Worm (Caenorhabditis elegans) whole organism, young adult: Measurements from ENCODE around the gene Y46E12A.5.

Source experiments
- B0035.1 ChIP-seq: sonication (generic microtip); optimal IDR thresholded peaks from 2 replicates; lab custom pipeline; 2016; ENCODE audit warnings: missing genetic modification characterization, mild to moderate bottlenecking, missing compliant biosample characterization, missing genotype, missing genetic modification reagents
- B0261.1 ChIP-seq: sonication (generic microtip); optimal IDR thresholded peaks from 2 replicates; lab custom pipeline; 2016; ENCODE audit warnings: mild to moderate bottlenecking, missing genetic modification characterization, moderate library complexity, missing compliant biosample characterization
- B0336.3 ChIP-seq: fragments of 200-800 bp; sonication (Bioruptor generic); IDR thresholded peaks from 2 replicates; pipeline ENCODE4 v1.3.6; 2022; ENCODE audit warnings: missing genetic modification characterization, missing compliant biosample characterization
- F10E7.11 ChIP-seq: sonication (generic microtip); optimal IDR thresholded peaks from 2 replicates; lab custom pipeline; 2017; ENCODE audit warnings: mild to moderate bottlenecking, missing genetic modification characterization, moderate library complexity, missing compliant biosample characterization
- F33H1.4 ChIP-seq: fragments of 200-800 bp; sonication (Bioruptor generic); IDR thresholded peaks from 2 replicates; pipeline ENCODE4 v1.3.6; 2022; ENCODE audit warnings: missing genetic modification reagents, missing genetic modification characterization, missing compliant biosample characterization
- F49E8.2 ChIP-seq: sonication (generic microtip); optimal IDR thresholded peaks from 3 replicates; lab custom pipeline; 2017; ENCODE audit warnings: missing genetic modification characterization, mild to moderate bottlenecking, missing compliant biosample characterization, antibody characterized with exemption, moderate library complexity; ENCODE audit not compliant: insufficient read depth
- F52B5.7 ChIP-seq: sonication (generic microtip); optimal IDR thresholded peaks from 2 replicates; lab custom pipeline; 2016; ENCODE audit warnings: mild to moderate bottlenecking, missing genetic modification characterization, missing compliant biosample characterization
- F57A8.1 ChIP-seq: fragments of 200-800 bp; sonication (Bioruptor generic); optimal IDR thresholded peaks from 2 replicates; lab custom pipeline; 2018; ENCODE audit warnings: mild to moderate bottlenecking, missing genetic modification characterization, moderate library complexity, missing compliant biosample characterization
- F57C9.4 ChIP-seq: sonication (generic microtip); optimal IDR thresholded peaks from 2 replicates; lab custom pipeline; 2017; ENCODE audit warnings: mild to moderate bottlenecking, missing genetic modification characterization, missing compliant biosample characterization
- K12H6.12 ChIP-seq: fragments of 200-800 bp; sonication (Bioruptor generic); optimal IDR thresholded peaks from 2 replicates; lab custom pipeline; 2018; ENCODE audit warnings: mild to moderate bottlenecking, missing genetic modification characterization, missing compliant biosample characterization
- Y53F4B.3 ChIP-seq: fragments of 200-800 bp; sonication (Bioruptor generic); IDR thresholded peaks from 2 replicates; pipeline ENCODE4 v1.3.6; 2022; ENCODE audit warnings: missing genetic modification reagents, missing genetic modification characterization, missing compliant biosample characterization
- Y56A3A.18 ChIP-seq: fragments of 200-800 bp; sonication (Bioruptor generic); IDR thresholded peaks from 2 replicates; pipeline ENCODE4 v1.3.6; 2022; ENCODE audit warnings: missing genetic modification reagents, missing genetic modification characterization, missing compliant biosample characterization
- Y67H2A.10 ChIP-seq: fragments of 200-800 bp; sonication (Bioruptor generic); conservative IDR thresholded peaks from 2 replicates; pipeline ENCODE4 v1.3.6; 2022; ENCODE audit warnings: missing genetic modification reagents, missing genetic modification characterization, missing compliant biosample characterization
- Y79H2A.3 ChIP-seq: fragments of 200-800 bp; sonication (Bioruptor generic); conservative IDR thresholded peaks from 2 replicates; pipeline ENCODE4 v1.3.6; 2022; ENCODE audit warnings: missing genetic modification reagents, missing genetic modification characterization, missing compliant biosample characterization
- ZK185.1 ChIP-seq: sonication (generic microtip); optimal IDR thresholded peaks from 2 replicates; lab custom pipeline; 2016; ENCODE audit warnings: mild to moderate bottlenecking, missing genetic modification characterization, missing compliant biosample characterization; ENCODE audit not compliant: poor library complexity, severe bottlenecking
- athp-1 ChIP-seq: sonication (generic microtip); optimal IDR thresholded peaks from 2 replicates; lab custom pipeline; 2017; ENCODE audit warnings: mild to moderate bottlenecking, missing genetic modification characterization, missing compliant biosample characterization
- attf-5 ChIP-seq: fragments of 200-800 bp; sonication (Bioruptor generic); optimal IDR thresholded peaks from 2 replicates; lab custom pipeline; 2018; ENCODE audit warnings: mild to moderate bottlenecking, missing genetic modification characterization, missing compliant biosample characterization
- cebp-1 ChIP-seq, 2 experiments: fragments of 200-800 bp in 1 of 2; sonication (Bioruptor generic) in 1 of 2; sonication (generic microtip) in 1 of 2; IDR thresholded peaks in 1 of 2; optimal IDR thresholded peaks in 1 of 2; 2 replicates each; pipeline versions ENCODE4 v1.3.6 to Lab custom; 2017 to 2022; ENCODE audit warnings: missing compliant biosample characterization in 2 of 2, missing genetic modification characterization in 2 of 2, mild to moderate bottlenecking in 1 of 2, missing genetic modification reagents in 1 of 2, moderate library complexity in 1 of 2
- ceh-100 ChIP-seq: fragments of 200-800 bp; sonication (Bioruptor generic); IDR thresholded peaks from 2 replicates; pipeline ENCODE4 v1.3.6; 2022; ENCODE audit warnings: missing genetic modification reagents, missing genetic modification characterization, missing compliant biosample characterization
- ceh-40 ChIP-seq: fragments of 200-800 bp; sonication (Bioruptor generic); IDR thresholded peaks from 2 replicates; pipeline ENCODE4 v1.3.6; 2022; ENCODE audit warnings: missing genetic modification characterization, missing compliant biosample characterization
- ceh-58 ChIP-seq: fragments of 200-800 bp; sonication (Bioruptor generic); IDR thresholded peaks from 2 replicates; pipeline ENCODE4 v1.3.6; 2022; ENCODE audit warnings: missing genetic modification characterization, missing compliant biosample characterization
- ceh-91 ChIP-seq: fragments of 200-800 bp; sonication (Bioruptor generic); IDR thresholded peaks from 2 replicates; pipeline ENCODE4 v1.3.6; 2022; ENCODE audit warnings: missing genetic modification reagents, missing genetic modification characterization, missing compliant biosample characterization
- egrh-3 ChIP-seq: fragments of 200-800 bp; sonication (Bioruptor generic); IDR thresholded peaks from 2 replicates; pipeline ENCODE4 v1.3.6; 2022; ENCODE audit warnings: missing genetic modification reagents, missing genetic modification characterization, missing compliant biosample characterization
- fkh-3 ChIP-seq: sonication (generic microtip); optimal IDR thresholded peaks from 2 replicates; lab custom pipeline; 2016; ENCODE audit warnings: mild to moderate bottlenecking, missing genetic modification characterization, missing compliant biosample characterization
- lag-1 ChIP-seq: fragments of 200-800 bp; sonication (Bioruptor generic); IDR thresholded peaks from 2 replicates; pipeline ENCODE4 v1.3.6; 2022; ENCODE audit warnings: missing genetic modification reagents, missing genetic modification characterization, missing compliant biosample characterization
- let-526 ChIP-seq: fragments of 200-800 bp; sonication (Bioruptor generic); IDR thresholded peaks from 2 replicates; pipeline ENCODE4 v1.3.6; 2022; ENCODE audit warnings: missing genetic modification reagents, missing genetic modification characterization, missing compliant biosample characterization
- lin-26 ChIP-seq: fragments of 200-800 bp; sonication (Bioruptor generic); IDR thresholded peaks from 2 replicates; pipeline ENCODE4 v1.3.6; 2022; ENCODE audit warnings: missing genetic modification reagents, missing genetic modification characterization, missing compliant biosample characterization
- lin-35 ChIP-seq, 3 experiments: fragments of 150-350 bp in 2 of 3; sonication (generic microtip) in 1 of 3; optimal IDR thresholded peaks; 2 replicates each; lab custom pipeline; 2014 to 2018; ENCODE audit warnings: missing biosample characterization in 3 of 3, missing genetic modification characterization in 3 of 3, missing genetic modification reagents in 3 of 3
- lin-40 ChIP-seq: sonication (generic microtip); optimal IDR thresholded peaks from 2 replicates; lab custom pipeline; 2016; ENCODE audit warnings: missing genetic modification characterization, mild to moderate bottlenecking, missing compliant biosample characterization, missing genotype, missing genetic modification reagents
- lin-54 ChIP-seq: fragments of 200-800 bp; sonication (Bioruptor generic); optimal IDR thresholded peaks from 2 replicates; lab custom pipeline; 2018; ENCODE audit warnings: mild to moderate bottlenecking, missing genetic modification characterization, missing compliant biosample characterization
- lsy-27 ChIP-seq: sonication (generic microtip); optimal IDR thresholded peaks from 2 replicates; lab custom pipeline; 2017; ENCODE audit warnings: missing genetic modification characterization, mild to moderate bottlenecking, missing compliant biosample characterization, antibody characterized with exemption, missing genotype, borderline replicate concordance; ENCODE audit not compliant: insufficient read depth
- madf-3 ChIP-seq: fragments of 200-800 bp; sonication (Bioruptor generic); IDR thresholded peaks from 2 replicates; pipeline ENCODE4 v1.3.6; 2022; ENCODE audit warnings: missing genetic modification reagents, missing genetic modification characterization, missing compliant biosample characterization
- mxl-1 ChIP-seq: sonication (generic microtip); optimal IDR thresholded peaks from 2 replicates; lab custom pipeline; 2016; ENCODE audit warnings: missing genetic modification characterization, missing compliant biosample characterization
- nfya-1 ChIP-seq: sonication (generic microtip); optimal IDR thresholded peaks from 2 replicates; lab custom pipeline; 2017; ENCODE audit warnings: antibody characterized with exemption, missing compliant biosample characterization, missing genetic modification characterization, borderline replicate concordance; ENCODE audit not compliant: insufficient read depth
- nfya-2 ChIP-seq: fragments of 200-800 bp; sonication (Bioruptor generic); IDR thresholded peaks from 2 replicates; pipeline ENCODE4 v1.3.6; 2022; ENCODE audit warnings: missing genetic modification reagents, missing genetic modification characterization, missing compliant biosample characterization
- nhr-120 ChIP-seq: fragments of 200-800 bp; sonication (Bioruptor generic); IDR thresholded peaks from 2 replicates; pipeline ENCODE4 v1.3.6; 2022; ENCODE audit warnings: missing genetic modification characterization, missing compliant biosample characterization
- nhr-27 ChIP-seq: fragments of 200-800 bp; sonication (Bioruptor generic); optimal IDR thresholded peaks from 2 replicates; lab custom pipeline; 2018; ENCODE audit warnings: mild to moderate bottlenecking, missing genetic modification characterization, moderate library complexity, missing compliant biosample characterization
- nhr-80 ChIP-seq: sonication (generic microtip); optimal IDR thresholded peaks from 2 replicates; lab custom pipeline; 2016; ENCODE audit warnings: missing genetic modification characterization, missing compliant biosample characterization
- rpc-1 ChIP-seq, 2 experiments: fragments of 150-350 bp in 1 of 2; sonication (generic microtip) in 1 of 2; optimal IDR thresholded peaks; 2 replicates each; lab custom pipeline; 2014 to 2018; ENCODE audit warnings: missing biosample characterization in 1 of 2, missing genetic modification characterization in 1 of 2, missing genetic modification reagents in 1 of 2, missing genotype in 1 of 2
- sdz-38 ChIP-seq: sonication (generic microtip); optimal IDR thresholded peaks from 2 replicates; lab custom pipeline; 2016; ENCODE audit warnings: missing genotype, missing genetic modification characterization, missing compliant biosample characterization
- snpc-3.4 ChIP-seq: sonication (generic microtip); optimal IDR thresholded peaks from 2 replicates; lab custom pipeline; 2017; ENCODE audit warnings: missing genetic modification characterization, mild to moderate bottlenecking, missing compliant biosample characterization, antibody characterized with exemption, moderate library complexity, missing genotype, missing genetic modification reagents
- unc-62 ChIP-seq: fragments of 150-350 bp; optimal IDR thresholded peaks from 2 replicates; lab custom pipeline; 2014; ENCODE audit warnings: missing biosample characterization, missing genetic modification reagents, missing genetic modification characterization
- xnd-1 ChIP-seq: sonication (generic microtip); optimal IDR thresholded peaks from 2 replicates; lab custom pipeline; 2016; ENCODE audit warnings: missing genotype, missing genetic modification reagents, missing genetic modification characterization, missing compliant biosample characterization
- ztf-26 ChIP-seq: sonication (generic microtip); optimal IDR thresholded peaks from 2 replicates; lab custom pipeline; 2017; ENCODE audit warnings: missing genetic modification characterization, missing compliant biosample characterization
- ztf-3 ChIP-seq: fragments of 200-800 bp; sonication (Bioruptor generic); optimal IDR thresholded peaks from 2 replicates; lab custom pipeline; 2018; ENCODE audit warnings: mild to moderate bottlenecking, missing genetic modification characterization, missing compliant biosample characterization
- ztf-6 ChIP-seq: fragments of 200-800 bp; sonication (Bioruptor generic); IDR thresholded peaks from 2 replicates; pipeline ENCODE4 v1.3.6; 2022; ENCODE audit warnings: missing genetic modification reagents, missing genetic modification characterization, missing compliant biosample characterization

The Y46E12A.5 gene

DNA sequence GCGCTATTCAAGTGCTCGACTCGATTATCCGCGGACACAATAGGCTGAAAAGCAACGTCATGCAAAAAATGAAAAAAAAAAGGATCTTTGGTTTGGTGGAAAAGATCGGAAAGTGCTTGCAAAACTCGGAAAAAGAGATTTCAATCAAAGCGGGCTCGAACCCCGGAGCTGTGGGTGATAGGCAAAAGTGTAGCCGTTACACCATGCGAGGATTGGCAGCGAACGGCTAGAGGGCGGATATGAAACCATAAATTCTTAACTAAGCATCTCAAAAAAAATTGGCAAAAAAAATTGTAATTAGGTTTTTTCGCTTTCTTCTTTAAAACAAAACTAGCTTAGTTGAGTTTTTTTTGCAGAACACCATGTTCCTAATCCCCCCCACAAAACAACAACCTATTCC, 13.6 kb downstream of the Y46E12A.5 start (continued):
- no peak for TF ChIP-seq nfya-1 (tag; lab: Kevin White, UChicago)
- TF ChIP-seq athp-1 (tag; lab: Kevin White, UChicago) = peak; percentile 20
- TF ChIP-seq ZK185.1 (tag; lab: Kevin White, UChicago) = no peak
- TF ChIP-seq lin-26 (GFP tag; lab: Robert Waterston, UW) = peak; percentile 78
- no peak for TF ChIP-seq ztf-26 (tag; lab: Kevin White, UChicago)
- no peak for TF ChIP-seq cebp-1 (GFP tag; IDR thresholded peaks at IDR 0.05; lab: Robert Waterston, UW)
- TF ChIP-seq cebp-1 (tag; optimal IDR thresholded peaks at IDR 0.05; lab: Kevin White, UChicago) = peak; percentile 4
- no peak for TF ChIP-seq Y79H2A.3 (GFP tag; lab: Robert Waterston, UW)
- no peak for TF ChIP-seq fkh-3 (tag; lab: Kevin White, UChicago)
- TF ChIP-seq F33H1.4 (GFP tag; lab: Robert Waterston, UW) = no peak
- no peak for TF ChIP-seq madf-3 (GFP tag; lab: Robert Waterston, UW)
- TF ChIP-seq egrh-3 (GFP tag; lab: Robert Waterston, UW) = no peak
- TF ChIP-seq F57A8.1 (GFP tag; lab: Kevin White, UChicago) = no peak
- TF ChIP-seq F49E8.2 (tag; lab: Kevin White, UChicago) = no peak
- TF ChIP-seq K12H6.12 = no peak
- TF ChIP-seq xnd-1 (tag; lab: Kevin White, UChicago) = no peak
- no peak for TF ChIP-seq ceh-58
- peak; percentile 72 for TF ChIP-seq rpc-1 (optimal IDR thresholded peaks at IDR 0.05; lab: Kevin White, UChicago)
- peak; percentile 90 for TF ChIP-seq rpc-1 (tag; optimal IDR thresholded peaks at IDR 0.05; lab: Kevin White, UChicago)
- no peak for TF ChIP-seq B0035.1
- no peak for TF ChIP-seq nhr-27 (tag; lab: Kevin White, UChicago)
- no peak for TF ChIP-seq ceh-91 (GFP tag; lab: Robert Waterston, UW)
- TF ChIP-seq ceh-100 (GFP tag; lab: Robert Waterston, UW) = no peak
- TF ChIP-seq lin-35 (GFP tag; optimal IDR thresholded peaks at IDR 0.05; lab: Kevin White, UChicago) = no peak
- TF ChIP-seq lsy-27 = no peak
- TF ChIP-seq nfya-2 (GFP tag; lab: Robert Waterston, UW) = no peak
- TF ChIP-seq F52B5.7 = no peak
- no peak for TF ChIP-seq B0336.3
- no peak for TF ChIP-seq Y56A3A.18 (GFP tag; lab: Robert Waterston, UW)
- TF ChIP-seq Y53F4B.3 (GFP tag; lab: Robert Waterston, UW) = no peak
- peak; percentile 28 for TF ChIP-seq lin-54 (GFP tag; lab: Kevin White, UChicago)
- no peak for TF ChIP-seq nhr-120 (GFP tag; lab: Robert Waterston, UW)
- no peak for TF ChIP-seq nhr-80 (tag; lab: Kevin White, UChicago)
- TF ChIP-seq F10E7.11 (tag; lab: Kevin White, UChicago) = no peak
- TF ChIP-seq attf-5 (GFP tag; lab: Kevin White, UChicago) = no peak

DNA sequence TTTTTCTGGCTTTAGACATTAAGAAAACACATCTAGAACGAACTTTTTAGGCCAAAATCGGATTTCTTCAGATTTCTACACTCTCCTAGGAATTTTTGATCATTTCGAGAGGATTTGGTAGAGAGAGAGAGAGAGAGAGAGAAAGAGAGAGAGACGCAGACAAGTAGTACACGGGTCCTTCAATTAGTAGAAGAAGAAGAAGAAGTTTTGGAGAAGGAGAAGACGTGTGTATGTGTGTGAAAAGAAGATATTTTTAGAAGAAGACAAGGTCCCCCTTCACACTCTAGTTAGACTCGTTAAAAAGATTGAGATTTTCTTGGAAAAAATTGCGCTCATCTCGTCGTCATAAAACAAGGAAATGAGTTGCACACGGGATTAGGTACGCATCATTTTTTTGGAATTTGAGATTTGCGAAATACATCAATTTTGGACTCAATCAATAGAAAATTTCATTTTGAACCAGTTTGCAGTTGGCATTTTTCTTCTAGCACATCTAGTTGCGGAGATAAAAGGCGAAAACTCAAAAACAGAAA, 14.5 kb downstream of the Y46E12A.5 start:
- TF ChIP-seq B0261.1 (tag; lab: Kevin White, UChicago) (peak; percentile 6), lin-40 (tag; lab: Kevin White, UChicago) (no peak)

- TF ChIP-seq mxl-1 (tag; lab: Kevin White, UChicago) (peak; percentile 7), F33H1.4 (GFP tag; lab: Robert Waterston, UW) (0 out of 2 replicates have a peak, but pooled peaks have one; percentile 20), unc-62 (GFP tag; lab: Kevin White, UChicago) (no peak), snpc-3.4 (tag; lab: Kevin White, UChicago) (peak; percentile 4), lag-1 (no peak), sdz-38 (tag; lab: Kevin White, UChicago) (no peak), ceh-40 (no peak), ztf-3 (no peak), F57C9.4 (no peak), B0261.1 (tag; lab: Kevin White, UChicago) (peak; percentile 68), let-526 (GFP tag; lab: Robert Waterston, UW) (no peak), Y67H2A.10 (GFP tag; lab: Robert Waterston, UW) (no peak), ztf-6 (no peak), B0035.1 (no peak)
Measured at ce11 chrIII:1743081-1743480, 15.0 kb downstream of the Y46E12A.5 start.
